Fruit fly (Drosophila melanogaster) Kc167 (cell line): Measurements from ENCODE around the gene CG12009.

Experiments
- Myc ChIP-seq: fragments of >200 bp; optimal IDR thresholded peaks from 2 replicates; lab custom pipeline; 2017; ENCODE audit warnings: missing external identifiers
- Sin3A ChIP-seq: fragments of >200 bp; optimal IDR thresholded peaks from 2 replicates; lab custom pipeline; 2018; ENCODE audit warnings: missing external identifiers
- psq ChIP-seq: fragments of >200 bp; optimal IDR thresholded peaks from 2 replicates; lab custom pipeline; 2017; ENCODE audit warnings: missing external identifiers
- ttk ChIP-seq: sonication (Bioruptor generic); optimal IDR thresholded peaks from 2 replicates; lab custom pipeline; 2017; ENCODE audit warnings: missing external identifiers

DNA sequence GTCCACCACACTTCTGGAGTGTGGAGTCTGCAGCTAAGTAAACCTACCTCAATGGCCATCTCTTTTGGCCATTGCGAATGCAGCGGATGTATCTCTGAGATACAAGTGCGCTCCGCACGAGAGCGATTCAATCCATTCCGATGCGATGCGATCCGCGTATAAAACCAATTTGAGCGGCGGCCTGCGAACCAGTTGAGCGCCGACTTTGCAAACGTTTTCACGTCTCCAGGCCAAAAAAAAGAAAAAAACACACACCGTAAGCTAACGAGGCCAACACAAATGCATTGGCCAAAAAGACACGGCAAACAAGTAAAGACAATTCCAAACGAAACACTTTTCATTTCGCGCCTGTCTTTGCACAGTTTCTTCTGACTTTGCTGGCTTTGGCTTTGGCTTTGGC lies 33.6 kb upstream of the CG12009 start, which contains the start of gene ckd:
- TF ChIP-seq Sin3A (lab: Kevin White, UChicago) (no peak), psq (lab: Kevin White, UChicago) (no peak), Myc (lab: Kevin White, UChicago) (no peak), ttk (lab: Kevin White, UChicago) (no peak)
